Worm (Caenorhabditis elegans): ENCODE data around the gene R166.2.

DNA sequence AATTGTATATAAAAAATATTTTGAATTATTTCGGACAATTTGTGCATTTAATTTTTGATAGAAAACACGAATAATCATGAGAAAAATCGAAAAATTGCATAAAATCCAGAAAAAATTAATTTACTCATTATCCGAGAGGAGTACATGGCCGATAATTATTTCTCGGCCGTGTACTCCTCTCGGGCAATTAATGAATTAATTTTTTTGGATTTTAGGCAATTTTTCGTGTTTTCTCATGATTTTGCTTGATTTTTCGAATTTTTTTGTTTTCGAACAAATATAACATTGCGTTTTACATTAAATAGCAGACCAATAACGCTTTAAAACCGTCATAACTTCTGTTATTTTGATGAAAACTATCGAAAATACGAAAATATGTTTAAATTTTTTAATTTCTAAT is 517 bp upstream of the R166.2 start:
- TF ChIP-seq tbx-11 (GFP tag; IDR thresholded peaks at IDR 0.05) (no peak), tbx-37 (GFP tag; conservative IDR thresholded peaks at IDR 0.05) (peak; percentile 40; the same call in 1 of the 2 replicates), scrt-1 (GFP tag; IDR thresholded peaks at IDR 0.05) (no peak), ama-1 (optimal IDR thresholded peaks at IDR 0.05) (no peak), flt-1 (GFP tag; IDR thresholded peaks at IDR 0.05) (no peak), ceh-36 (tag; optimal IDR thresholded peaks at IDR 0.05) (no peak), sea-1 (GFP tag; conservative IDR thresholded peaks at IDR 0.05) (no peak), hmbx-1 (tag; optimal IDR thresholded peaks at IDR 0.05) (no peak), pes-1 (GFP tag; IDR thresholded peaks at IDR 0.05) (no peak), tra-4 (tag; optimal IDR thresholded peaks at IDR 0.05) (no peak), B0310.2 (tag; optimal IDR thresholded peaks at IDR 0.05) (no peak), aly-1 (tag; optimal IDR thresholded peaks at IDR 0.05) (no peak)

Measured in whole organism, early embryonic.